Worm (Caenorhabditis elegans): ENCODE results near the gene Y56A3A.22.
"Not testable (repeated sequence)": the region's sequence is repeated elsewhere in the genome, so short reads cannot be mapped to it uniquely, and the experiment has no call there.

Gene Y56A3A.22

ce11 chrIII:11921658-11922098 is at the start of gene Y56A3A.22:
Y56A3A.22 (plus strand) TSS chrIII:11921692.
- TF ChIP-seq hmbx-1 (tag; optimal IDR thresholded peaks at IDR 0.05) (no peak), B0310.2 (tag; optimal IDR thresholded peaks at IDR 0.05) (peak; percentile 33), hmg-4 (GFP tag; optimal IDR thresholded peaks at IDR 0.05) (peak; percentile 15), sea-1 (GFP tag; conservative IDR thresholded peaks at IDR 0.05) (no peak), ceh-13 (GFP tag; optimal IDR thresholded peaks at IDR 0.05) (no peak), ceh-36 (tag; optimal IDR thresholded peaks at IDR 0.05) (no peak), scrt-1 (GFP tag; IDR thresholded peaks at IDR 0.05) (no peak), ama-1 (optimal IDR thresholded peaks at IDR 0.05) (peak; percentile 85), tra-4 (tag; optimal IDR thresholded peaks at IDR 0.05) (no peak)

ce11 chrIII:11874242-11874641 is 47.2 kb upstream of the Y56A3A.22 start:
- TF ChIP-seq flt-1 (GFP tag; IDR thresholded peaks at IDR 0.05) = no peak
- no peak for TF ChIP-seq pes-1 (GFP tag; IDR thresholded peaks at IDR 0.05)
- TF ChIP-seq scrt-1 (GFP tag; IDR thresholded peaks at IDR 0.05) = no peak
- TF ChIP-seq sea-1 (GFP tag; conservative IDR thresholded peaks at IDR 0.05) = no peak
- TF ChIP-seq F13C5.2 (tag; optimal IDR thresholded peaks at IDR 0.05) = no peak
- no peak for TF ChIP-seq hmg-4 (GFP tag; optimal IDR thresholded peaks at IDR 0.05)
- TF ChIP-seq tbx-37 (GFP tag; conservative IDR thresholded peaks at IDR 0.05) = no peak
- no peak for TF ChIP-seq aly-1 (tag; optimal IDR thresholded peaks at IDR 0.05)
- no peak for TF ChIP-seq ets-7 (tag; optimal IDR thresholded peaks at IDR 0.05)
- TF ChIP-seq ama-1 (optimal IDR thresholded peaks at IDR 0.05) = no peak

- TF ChIP-seq tra-4 (tag; optimal IDR thresholded peaks at IDR 0.05) (no peak), ama-1 (optimal IDR thresholded peaks at IDR 0.05) (no peak), ceh-13 (GFP tag; optimal IDR thresholded peaks at IDR 0.05) (no peak), aly-1 (tag; optimal IDR thresholded peaks at IDR 0.05) (no peak), B0310.2 (tag; optimal IDR thresholded peaks at IDR 0.05) (no peak), pes-1 (GFP tag; IDR thresholded peaks at IDR 0.05) (no peak), tbx-37 (GFP tag; conservative IDR thresholded peaks at IDR 0.05) (no peak), F13C5.2 (tag; optimal IDR thresholded peaks at IDR 0.05) (no peak), ets-7 (tag; optimal IDR thresholded peaks at IDR 0.05) (no peak), sea-1 (GFP tag; conservative IDR thresholded peaks at IDR 0.05) (no peak), hmg-4 (GFP tag; optimal IDR thresholded peaks at IDR 0.05) (no peak), ceh-36 (tag; optimal IDR thresholded peaks at IDR 0.05) (no peak)
Observed at ce11 chrIII:11876130-11876529, 45.4 kb upstream of the Y56A3A.22 start.

ce11 chrIII:11878751-11879150 is 42.7 kb upstream of the Y56A3A.22 start, which contains the start of gene Y56A3A.6:
Y56A3A.6 (minus strand) TSS chrIII:11878803.
- TF ChIP-seq ceh-36 (tag; optimal IDR thresholded peaks at IDR 0.05) = no peak
- TF ChIP-seq hnd-1 (tag; optimal IDR thresholded peaks at IDR 0.05) = no peak
- no peak for TF ChIP-seq F13C5.2 (tag; optimal IDR thresholded peaks at IDR 0.05)
- no peak for TF ChIP-seq tra-4 (tag; optimal IDR thresholded peaks at IDR 0.05)
- no peak for TF ChIP-seq ceh-13 (GFP tag; optimal IDR thresholded peaks at IDR 0.05)
- TF ChIP-seq flt-1 (GFP tag; IDR thresholded peaks at IDR 0.05) = no peak
- TF ChIP-seq scrt-1 (GFP tag; IDR thresholded peaks at IDR 0.05) = no peak
- TF ChIP-seq hmbx-1 (tag; optimal IDR thresholded peaks at IDR 0.05) = no peak
- TF ChIP-seq tbx-11 (GFP tag; IDR thresholded peaks at IDR 0.05) = no peak
- no peak for TF ChIP-seq sea-1 (GFP tag; conservative IDR thresholded peaks at IDR 0.05)
- no peak for TF ChIP-seq aly-1 (tag; optimal IDR thresholded peaks at IDR 0.05)
- no peak for TF ChIP-seq ets-7 (tag; optimal IDR thresholded peaks at IDR 0.05)
- no peak for TF ChIP-seq hmg-4 (GFP tag; optimal IDR thresholded peaks at IDR 0.05)
- TF ChIP-seq pes-1 (GFP tag; IDR thresholded peaks at IDR 0.05) = no peak
- TF ChIP-seq tbx-37 (GFP tag; conservative IDR thresholded peaks at IDR 0.05) = no peak
- no peak for TF ChIP-seq B0310.2 (tag; optimal IDR thresholded peaks at IDR 0.05)
- no peak for TF ChIP-seq ama-1 (optimal IDR thresholded peaks at IDR 0.05)

ce11 chrIII:11881549-11881948 is 39.9 kb upstream of the Y56A3A.22 start:
- TF ChIP-seq pes-1 (GFP tag; IDR thresholded peaks at IDR 0.05) (no peak), ama-1 (optimal IDR thresholded peaks at IDR 0.05) (no peak), flt-1 (GFP tag; IDR thresholded peaks at IDR 0.05) (no peak), scrt-1 (GFP tag; IDR thresholded peaks at IDR 0.05) (no peak), tbx-11 (GFP tag; IDR thresholded peaks at IDR 0.05) (no peak), tra-4 (tag; optimal IDR thresholded peaks at IDR 0.05) (no peak), hmg-4 (GFP tag; optimal IDR thresholded peaks at IDR 0.05) (no peak), sea-1 (GFP tag; conservative IDR thresholded peaks at IDR 0.05) (no peak)

- not testable (repeated sequence) for TF ChIP-seq flt-1 (GFP tag; IDR thresholded peaks at IDR 0.05); scrt-1 (GFP tag; IDR thresholded peaks at IDR 0.05); B0310.2 (tag; optimal IDR thresholded peaks at IDR 0.05)
Observed at ce11 chrIII:11883694-11884093, 37.8 kb upstream of the Y56A3A.22 start, which contains the start of gene fbxb-22. fbxb-22 (minus strand) TSS chrIII:11883754.

ce11 chrIII:11891335-11891734 is 30.2 kb upstream of the Y56A3A.22 start, which contains the start of gene faah-5:
faah-5 (minus strand) TSS chrIII:11891435.
- no peak for TF ChIP-seq ama-1 (optimal IDR thresholded peaks at IDR 0.05)

- TF ChIP-seq hmbx-1 (tag; optimal IDR thresholded peaks at IDR 0.05) (no peak), pes-1 (GFP tag; IDR thresholded peaks at IDR 0.05) (no peak), tbx-37 (GFP tag; conservative IDR thresholded peaks at IDR 0.05) (no peak), B0310.2 (tag; optimal IDR thresholded peaks at IDR 0.05) (no peak), flt-1 (GFP tag; IDR thresholded peaks at IDR 0.05) (no peak), sea-1 (GFP tag; conservative IDR thresholded peaks at IDR 0.05) (no peak), scrt-1 (GFP tag; IDR thresholded peaks at IDR 0.05) (no peak), aly-1 (tag; optimal IDR thresholded peaks at IDR 0.05) (no peak), tra-4 (tag; optimal IDR thresholded peaks at IDR 0.05) (no peak), ceh-13 (GFP tag; optimal IDR thresholded peaks at IDR 0.05) (no peak), F13C5.2 (tag; optimal IDR thresholded peaks at IDR 0.05) (no peak), ama-1 (optimal IDR thresholded peaks at IDR 0.05) (no peak), tbx-11 (GFP tag; IDR thresholded peaks at IDR 0.05) (no peak), hmg-4 (GFP tag; optimal IDR thresholded peaks at IDR 0.05) (no peak), ets-7 (tag; optimal IDR thresholded peaks at IDR 0.05) (no peak), hnd-1 (tag; optimal IDR thresholded peaks at IDR 0.05) (no peak), ceh-36 (tag; optimal IDR thresholded peaks at IDR 0.05) (no peak)
Observed at ce11 chrIII:11892939-11893338, 28.6 kb upstream of the Y56A3A.22 start, which contains the start of gene Y56A3A.41. Y56A3A.41 (minus strand) TSS chrIII:11893039.
